Fruit fly (Drosophila melanogaster): ENCODE results near the gene TwdlG.
A peak's percentile ranks its signal among the peaks of the same experiment; 100 is the strongest.

The TwdlG gene

dm6 chr3R:4215264-4215993, 35.7 kb downstream of the TwdlG start, which contains the start of gene CG14636 (continued):
- TF ChIP-seq ttk (GFP tag; IDR thresholded peaks at IDR 0.05) (peak; percentile 65), CG31365 (tag; optimal IDR thresholded peaks at IDR 0.05) (no peak), run (tag; optimal IDR thresholded peaks at IDR 0.05) (peak; percentile 34), Hr39 (optimal IDR thresholded peaks at IDR 0.05) (no peak), Blimp-1 (GFP tag; optimal IDR thresholded peaks at IDR 0.05) (peak; percentile 10), sob (GFP tag; IDR thresholded peaks at IDR 0.05) (peak; percentile 84), HLH54F (GFP tag; optimal IDR thresholded peaks at IDR 0.05) (peak; percentile 66), Ssrp (tag; optimal IDR thresholded peaks at IDR 0.05) (peak; percentile 22), cad (GFP tag; optimal IDR thresholded peaks at IDR 0.05) (no peak), Elba2 (GFP tag; optimal IDR thresholded peaks at IDR 0.05) (no peak), Scr (GFP tag; IDR thresholded peaks at IDR 0.05; ENCODE audit: partially characterized antibody) (no peak), br (optimal IDR thresholded peaks at IDR 0.05) (no peak), CG7745 (tag; optimal IDR thresholded peaks at IDR 0.05) (no peak), D19B (GFP tag; optimal IDR thresholded peaks at IDR 0.05) (peak; percentile 19), cg (GFP tag; optimal IDR thresholded peaks at IDR 0.05) (no peak), grau (tag; optimal IDR thresholded peaks at IDR 0.05) (peak; percentile 75), Pdp1 (GFP tag; optimal IDR thresholded peaks at IDR 0.05) (peak; percentile 74 to 92), ash1 (GFP tag; optimal IDR thresholded peaks at IDR 0.05) (no peak), tin (GFP tag; optimal IDR thresholded peaks at IDR 0.05) (peak; percentile 48), Doc3 (GFP tag; IDR thresholded peaks at IDR 0.05; ENCODE audit: partially characterized antibody) (no peak), sna (GFP tag; IDR thresholded peaks at IDR 0.05; ENCODE audit: partially characterized antibody) (no peak), Dll (GFP tag; IDR thresholded peaks at IDR 0.05; ENCODE audit: partially characterized antibody) (peak; percentile 48; the same call in 1 of the 4 replicates), CG34376 (GFP tag; optimal IDR thresholded peaks at IDR 0.05) (peak; percentile 61), toy (GFP tag; IDR thresholded peaks at IDR 0.05) (0 out of 2 replicates have a peak, but pooled peaks have one; percentile 15), vfl (GFP tag; optimal IDR thresholded peaks at IDR 0.05) (no peak), hb (GFP tag; IDR thresholded peaks at IDR 0.05; ENCODE audit: partially characterized antibody) (peak; percentile 62; the same call in 1 of the 3 replicates), CG14965 (GFP tag; optimal IDR thresholded peaks at IDR 0.05; ENCODE audit: borderline replicate concordance) (no peak), CG17328 (GFP tag; IDR thresholded peaks at IDR 0.05) (peak; percentile 54), chn (GFP tag; optimal IDR thresholded peaks at IDR 0.05) (peak; percentile 21), sim (GFP tag; IDR thresholded peaks at IDR 0.05) (peak; percentile 42; the same call in 1 of the 2 replicates), CG2199 (GFP tag; IDR thresholded peaks at IDR 0.05) (peak; percentile 63; the same call in 2 of the 3 replicates), Chrac-16 (GFP tag; optimal IDR thresholded peaks at IDR 0.05) (peak; percentile 63), CG9727 (GFP tag; optimal IDR thresholded peaks at IDR 0.05) (peak; percentile 39), E2f1 (GFP tag; IDR thresholded peaks at IDR 0.05) (peak; percentile 74), insv (GFP tag; optimal IDR thresholded peaks at IDR 0.05) (no peak), CG13424 (tag; optimal IDR thresholded peaks at IDR 0.05) (peak; percentile 73), Mad (GFP tag; optimal IDR thresholded peaks at IDR 0.05) (peak; percentile 52), row (GFP tag; IDR thresholded peaks at IDR 0.05) (peak; percentile 90), Gsc (GFP tag; IDR thresholded peaks at IDR 0.05) (peak; percentile 12; the same call in 1 of the 2 replicates), Ets97D (GFP tag; optimal IDR thresholded peaks at IDR 0.05) (peak; percentile 14), HmgZ (tag; optimal IDR thresholded peaks at IDR 0.05) (peak; percentile 79), Opbp (GFP tag; IDR thresholded peaks at IDR 0.05; ENCODE audit: partially characterized antibody) (no peak), HLH3B (GFP tag; IDR thresholded peaks at IDR 0.05) (peak; percentile 78), Dip2 (GFP tag; IDR thresholded peaks at IDR 0.05) (0 out of 2 replicates have a peak, but pooled peaks have one; percentile 17), CG9876 (GFP tag; optimal IDR thresholded peaks at IDR 0.05) (peak; percentile 49), NC2β (GFP tag; optimal IDR thresholded peaks at IDR 0.05) (peak; percentile 62), Atf-2 (GFP tag; optimal IDR thresholded peaks at IDR 0.05) (peak; percentile 57), Hmr (GFP tag; optimal IDR thresholded peaks at IDR 0.05) (peak; percentile 80), klu (GFP tag; IDR thresholded peaks at IDR 0.05) (peak; percentile 68; the same call in 1 of the 2 replicates), CrebB (tag; optimal IDR thresholded peaks at IDR 0.05) (peak; percentile 53)

Measured in whole organism, embryonic.